Worm (Caenorhabditis elegans) whole organism, L2 larva: ENCODE results near the gene nprl-2.

Source experiments
- C34F6.9 ChIP-seq: fragments of 150-350 bp; optimal IDR thresholded peaks from 2 replicates; lab custom pipeline; 2014; ENCODE audit warnings: missing biosample characterization, missing genetic modification characterization
- F13H6.1 ChIP-seq: sonication (generic microtip); optimal IDR thresholded peaks from 2 replicates; lab custom pipeline; 2016; ENCODE audit warnings: missing genetic modification characterization, missing compliant biosample characterization
- R02D3.7 ChIP-seq: fragments of 150-350 bp; optimal IDR thresholded peaks from 2 replicates; lab custom pipeline; 2014; ENCODE audit warnings: missing biosample characterization, missing genetic modification characterization
- Y55F3AM.14 ChIP-seq: fragments of 200-800 bp; sonication (Bioruptor generic); optimal IDR thresholded peaks from 2 replicates; lab custom pipeline; 2018; ENCODE audit warnings: mild to moderate bottlenecking, missing genetic modification characterization, missing compliant biosample characterization
- ZK546.5 ChIP-seq: sonication (generic microtip); optimal IDR thresholded peaks from 2 replicates; lab custom pipeline; 2017; ENCODE audit warnings: missing biosample characterization, missing genetic modification characterization
- alr-1 ChIP-seq: fragments of 150-350 bp; optimal IDR thresholded peaks from 2 replicates; lab custom pipeline; 2014; ENCODE audit warnings: missing biosample characterization, missing genetic modification characterization
- aly-2 ChIP-seq: fragments of 150-350 bp; optimal IDR thresholded peaks from 2 replicates; lab custom pipeline; 2014; ENCODE audit warnings: missing biosample characterization, missing genetic modification characterization
- ama-1 ChIP-seq: fragments of 150-350 bp; optimal IDR thresholded peaks from 2 replicates; lab custom pipeline; 2018; ENCODE audit warnings: inconsistent platforms
- blmp-1 ChIP-seq: sonication (generic microtip); optimal IDR thresholded peaks from 2 replicates; lab custom pipeline; 2017; ENCODE audit warnings: missing genetic modification characterization, mild to moderate bottlenecking, missing compliant biosample characterization, antibody characterized with exemption, moderate library complexity; ENCODE audit not compliant: insufficient read depth
- ceh-16 ChIP-seq: fragments of 150-350 bp; optimal IDR thresholded peaks from 2 replicates; lab custom pipeline; 2014; ENCODE audit warnings: missing biosample characterization, missing genetic modification characterization
- ceh-82 ChIP-seq: fragments of 150-350 bp; optimal IDR thresholded peaks from 2 replicates; lab custom pipeline; 2014; ENCODE audit warnings: missing biosample characterization, missing genetic modification characterization
- crh-2 ChIP-seq: sonication (generic microtip); optimal IDR thresholded peaks from 2 replicates; lab custom pipeline; 2017; ENCODE audit warnings: missing biosample characterization, missing genetic modification characterization
- dmd-4 ChIP-seq: sonication (generic microtip); optimal IDR thresholded peaks from 2 replicates; lab custom pipeline; 2017; ENCODE audit warnings: missing biosample characterization, missing genetic modification characterization
- egl-27 ChIP-seq: sonication (generic microtip); optimal IDR thresholded peaks from 3 replicates; lab custom pipeline; 2017; ENCODE audit warnings: missing biosample characterization, missing genetic modification reagents, missing genetic modification characterization
- elt-1 ChIP-seq: fragments of 150-350 bp; optimal IDR thresholded peaks from 2 replicates; lab custom pipeline; 2014; ENCODE audit warnings: missing biosample characterization, missing genetic modification characterization
- elt-3 ChIP-seq: sonication (generic microtip); optimal IDR thresholded peaks from 2 replicates; lab custom pipeline; 2017; ENCODE audit warnings: missing biosample characterization, missing genetic modification characterization
- fos-1 ChIP-seq: fragments of 150-350 bp; optimal IDR thresholded peaks from 2 replicates; lab custom pipeline; 2014; ENCODE audit warnings: missing biosample characterization, missing genetic modification characterization
- gmeb-1 ChIP-seq: fragments of 150-350 bp; optimal IDR thresholded peaks from 2 replicates; lab custom pipeline; 2014; ENCODE audit warnings: missing biosample characterization, missing genetic modification characterization
- lin-11 ChIP-seq: fragments of 150-350 bp; sonication (generic microtip); optimal IDR thresholded peaks from 2 replicates; lab custom pipeline; 2014; ENCODE audit warnings: missing biosample characterization, missing genetic modification characterization, inconsistent platforms, mixed read lengths
- lin-13 ChIP-seq: fragments of 150-350 bp; optimal IDR thresholded peaks from 2 replicates; lab custom pipeline; 2014; ENCODE audit warnings: missing biosample characterization, missing genetic modification reagents, missing genetic modification characterization
- lin-39 ChIP-seq: fragments of 150-350 bp; optimal IDR thresholded peaks from 2 replicates; lab custom pipeline; 2014; ENCODE audit warnings: missing biosample characterization, missing genetic modification reagents, missing genetic modification characterization
- lsy-2 ChIP-seq, 2 experiments: fragments of 150-350 bp in 1 of 2; sonication (generic microtip) in 1 of 2; optimal IDR thresholded peaks; 2 replicates each; lab custom pipeline; 2014 to 2017; ENCODE audit warnings: missing biosample characterization in 2 of 2, missing genetic modification characterization in 2 of 2
- mab-5 ChIP-seq: fragments of 150-350 bp; optimal IDR thresholded peaks from 2 replicates; lab custom pipeline; 2014; ENCODE audit warnings: missing biosample characterization, missing genetic modification characterization
- mbf-1 ChIP-seq: sonication (generic microtip); optimal IDR thresholded peaks from 2 replicates; lab custom pipeline; 2017; ENCODE audit warnings: missing biosample characterization, missing genetic modification characterization
- mdl-1 ChIP-seq, 2 experiments: fragments of 150-350 bp in 1 of 2; sonication (generic microtip) in 1 of 2; optimal IDR thresholded peaks; 2 replicates each; lab custom pipeline; 2017; ENCODE audit warnings: missing biosample characterization in 2 of 2, missing genetic modification characterization in 2 of 2
- nhr-10 ChIP-seq: sonication (generic microtip); optimal IDR thresholded peaks from 2 replicates; lab custom pipeline; 2017; ENCODE audit warnings: missing biosample characterization, missing genetic modification characterization
- nhr-11 ChIP-seq: fragments of 150-350 bp; optimal IDR thresholded peaks from 2 replicates; lab custom pipeline; 2014; ENCODE audit warnings: missing biosample characterization, missing genetic modification characterization
- nhr-12 ChIP-seq: fragments of 150-350 bp; optimal IDR thresholded peaks from 2 replicates; lab custom pipeline; 2014; ENCODE audit warnings: missing biosample characterization, missing genetic modification characterization
- nhr-129 ChIP-seq: fragments of 150-350 bp; optimal IDR thresholded peaks from 2 replicates; lab custom pipeline; 2014; ENCODE audit warnings: missing biosample characterization, missing genetic modification characterization
- nhr-21 ChIP-seq: fragments of 150-350 bp; optimal IDR thresholded peaks from 2 replicates; lab custom pipeline; 2014; ENCODE audit warnings: missing biosample characterization, missing genetic modification characterization
- nhr-23 ChIP-seq: fragments of 150-350 bp; optimal IDR thresholded peaks from 2 replicates; lab custom pipeline; 2014; ENCODE audit warnings: missing biosample characterization, missing genetic modification reagents, missing genetic modification characterization
- nhr-237 ChIP-seq: fragments of 150-350 bp; optimal IDR thresholded peaks from 2 replicates; lab custom pipeline; 2014; ENCODE audit warnings: missing biosample characterization, missing genetic modification characterization
- nhr-25 ChIP-seq: fragments of 150-350 bp; sonication (generic microtip); optimal IDR thresholded peaks from 3 replicates; lab custom pipeline; 2014; ENCODE audit warnings: missing biosample characterization, missing genetic modification characterization
- nhr-6 ChIP-seq: fragments of 150-350 bp; optimal IDR thresholded peaks from 2 replicates; lab custom pipeline; 2014; ENCODE audit warnings: missing biosample characterization, missing genetic modification characterization
- nhr-77 ChIP-seq: fragments of 150-350 bp; optimal IDR thresholded peaks from 2 replicates; lab custom pipeline; 2014; ENCODE audit warnings: missing biosample characterization, missing genetic modification characterization
- peb-1 ChIP-seq: fragments of 150-350 bp; optimal IDR thresholded peaks from 2 replicates; lab custom pipeline; 2014; ENCODE audit warnings: missing biosample characterization, missing genetic modification characterization
- sem-4 ChIP-seq: fragments of 150-350 bp; optimal IDR thresholded peaks from 2 replicates; lab custom pipeline; 2014; ENCODE audit warnings: missing biosample characterization, missing genetic modification reagents, missing genetic modification characterization
- skn-1 ChIP-seq: sonication (generic microtip); optimal IDR thresholded peaks from 2 replicates; lab custom pipeline; 2017; ENCODE audit warnings: missing biosample characterization, missing genetic modification characterization
- sma-3 ChIP-seq: sonication (generic microtip); optimal IDR thresholded peaks from 2 replicates; lab custom pipeline; 2016; ENCODE audit warnings: missing genetic modification reagents, missing genetic modification characterization, missing compliant biosample characterization
- sma-9 ChIP-seq, 2 experiments: fragments of 150-350 bp in 1 of 2; sonication (generic microtip) in 1 of 2; optimal IDR thresholded peaks; 2 replicates each; lab custom pipeline; 2014 to 2016; ENCODE audit warnings: missing genetic modification characterization in 2 of 2, mild to moderate bottlenecking in 1 of 2, missing biosample characterization in 1 of 2, missing compliant biosample characterization in 1 of 2, missing genetic modification reagents in 1 of 2, moderate library complexity in 1 of 2
- snpc-4 ChIP-seq: fragments of 150-350 bp; optimal IDR thresholded peaks from 2 replicates; lab custom pipeline; 2014; ENCODE audit warnings: missing biosample characterization, missing genetic modification characterization
- unc-39 ChIP-seq: fragments of 150-350 bp; optimal IDR thresholded peaks from 2 replicates; lab custom pipeline; 2014; ENCODE audit warnings: missing biosample characterization, missing genetic modification characterization
- unc-55 ChIP-seq: fragments of 150-350 bp; sonication (generic microtip); optimal IDR thresholded peaks from 3 replicates; lab custom pipeline; 2014; ENCODE audit warnings: missing biosample characterization, missing genetic modification reagents, missing genetic modification characterization
- unc-62 ChIP-seq: fragments of 150-350 bp; optimal IDR thresholded peaks from 2 replicates; lab custom pipeline; 2014; ENCODE audit warnings: missing biosample characterization, missing genetic modification reagents, missing genetic modification characterization
- zag-1 ChIP-seq: fragments of 150-350 bp; optimal IDR thresholded peaks from 2 replicates; lab custom pipeline; 2014; ENCODE audit warnings: missing biosample characterization, missing genetic modification characterization
- ztf-1 ChIP-seq: fragments of 200-800 bp; sonication (Bioruptor generic); conservative IDR thresholded peaks from 2 replicates; pipeline ENCODE4 v1.3.6; 2022; ENCODE audit warnings: missing genetic modification characterization, missing compliant biosample characterization
- ztf-11 ChIP-seq: sonication (generic microtip); optimal IDR thresholded peaks from 2 replicates; lab custom pipeline; 2017; ENCODE audit warnings: missing biosample characterization, missing genetic modification characterization
- ztf-4 ChIP-seq: fragments of 150-350 bp; optimal IDR thresholded peaks from 2 replicates; lab custom pipeline; 2014; ENCODE audit warnings: missing biosample characterization, missing genetic modification characterization

The nprl-2 gene

ce11 chrIV:7575147-7575768 lies 18.6 kb downstream of the nprl-2 start, which contains the start of gene cec-4:
Gene cec-4, plus strand, starts transcription at chrIV:7575718.
- TF ChIP-seq mbf-1 (no peak), unc-55 (GFP tag; lab: Kevin White, UChicago) (peak; percentile 14)

ce11 chrIV:7578281-7578680 lies 21.7 kb downstream of the nprl-2 start, which contains the start of gene F32E10.5:
Gene F32E10.5, minus strand, starts transcription at chrIV:7578381.
- TF ChIP-seq nhr-129 (tag; lab: Kevin White, UChicago) = no peak
- no peak for TF ChIP-seq nhr-23 (tag; lab: Kevin White, UChicago)
- TF ChIP-seq egl-27 (tag; lab: Kevin White, UChicago) = no peak

- TF ChIP-seq mdl-1 (tag; optimal IDR thresholded peaks at IDR 0.05; lab: Kevin White, UChicago) = peak in 1 of 2 experiments; percentile 9
- no peak for TF ChIP-seq dmd-4
- no peak for TF ChIP-seq alr-1 (tag; lab: Kevin White, UChicago)
- TF ChIP-seq skn-1 (tag; lab: Kevin White, UChicago) = no peak
- TF ChIP-seq F13H6.1 (tag; lab: Kevin White, UChicago) = peak; percentile 84
- no peak for TF ChIP-seq unc-62 (GFP tag; lab: Kevin White, UChicago)
- TF ChIP-seq unc-55 (GFP tag; lab: Kevin White, UChicago) = peak; percentile 96
- no peak for TF ChIP-seq Y55F3AM.14 (GFP tag; lab: Kevin White, UChicago)
- peak; percentile 78 for TF ChIP-seq zag-1 (tag; lab: Kevin White, UChicago)
- TF ChIP-seq lin-39 (tag; lab: Kevin White, UChicago) = no peak
- TF ChIP-seq mbf-1 = no peak
- TF ChIP-seq sem-4 = peak; percentile 92
- peak; percentile 60 for TF ChIP-seq gmeb-1 (tag; lab: Kevin White, UChicago)
- no peak for TF ChIP-seq ceh-16 (tag; lab: Kevin White, UChicago)
- peak; percentile 31 for TF ChIP-seq sma-9 (GFP tag; optimal IDR thresholded peaks at IDR 0.05; lab: Kevin White, UChicago)
- TF ChIP-seq sma-9 (tag; optimal IDR thresholded peaks at IDR 0.05; lab: Kevin White, UChicago) = no peak
- no peak for TF ChIP-seq ZK546.5 (tag; lab: Kevin White, UChicago)
- peak; percentile 56 to 86 for TF ChIP-seq lsy-2 (tag; optimal IDR thresholded peaks at IDR 0.05; lab: Kevin White, UChicago)
- TF ChIP-seq nhr-11 (tag; lab: Kevin White, UChicago) = no peak
- TF ChIP-seq unc-39 (tag; lab: Kevin White, UChicago) = no peak
- TF ChIP-seq elt-3 (tag; lab: Kevin White, UChicago) = no peak
- no peak for TF ChIP-seq R02D3.7 (tag; lab: Kevin White, UChicago)
- peak; percentile 53 for TF ChIP-seq snpc-4 (tag; lab: Kevin White, UChicago)
- TF ChIP-seq nhr-12 (tag; lab: Kevin White, UChicago) = no peak
- TF ChIP-seq blmp-1 (tag; lab: Kevin White, UChicago) = peak; percentile 33
- TF ChIP-seq crh-2 (tag; lab: Kevin White, UChicago) = peak; percentile 86
- TF ChIP-seq egl-27 (tag; lab: Kevin White, UChicago) = peak; percentile 13
- no peak for TF ChIP-seq peb-1 (tag; lab: Kevin White, UChicago)
- TF ChIP-seq lin-13 (GFP tag; lab: Kevin White, UChicago) = peak; percentile 90
- peak; percentile 13 for TF ChIP-seq ztf-4 (tag; lab: Kevin White, UChicago)
- TF ChIP-seq ztf-1 (GFP tag; lab: Robert Waterston, UW) = no peak
- TF ChIP-seq aly-2 (tag; lab: Kevin White, UChicago) = no peak
- no peak for TF ChIP-seq ztf-11 (tag; lab: Kevin White, UChicago)
- TF ChIP-seq nhr-77 = no peak
- TF ChIP-seq C34F6.9 = peak; percentile 91
- peak; percentile 48 for TF ChIP-seq nhr-6 (tag; lab: Kevin White, UChicago)
- TF ChIP-seq ama-1 = no peak
- peak; percentile 9 for TF ChIP-seq ceh-82 (tag; lab: Kevin White, UChicago)
- TF ChIP-seq nhr-237 (tag; lab: Kevin White, UChicago) = no peak
- TF ChIP-seq nhr-23 (tag; lab: Kevin White, UChicago) = no peak
- no peak for TF ChIP-seq elt-1
- peak; percentile 79 for TF ChIP-seq nhr-25 (tag; lab: Kevin White, UChicago)
- TF ChIP-seq sma-3 (GFP tag; lab: Kevin White, UChicago) = peak; percentile 57
- TF ChIP-seq nhr-21 (tag; lab: Kevin White, UChicago) = peak; percentile 43
- peak; percentile 85 for TF ChIP-seq nhr-129 (tag; lab: Kevin White, UChicago)
- TF ChIP-seq fos-1 = peak; percentile 77
- peak; percentile 42 for TF ChIP-seq mab-5 (tag; lab: Kevin White, UChicago)
- no peak for TF ChIP-seq nhr-10 (tag; lab: Kevin White, UChicago)
- TF ChIP-seq lin-11 (tag; lab: Kevin White, UChicago) = peak; percentile 70
- TF ChIP-seq, all 48 proteins: peak for 24
These were observed 23.5 kb downstream of the nprl-2 start, which contains the start of the genes cec-5 and nol-10 for ce11 chrIV:7580062-7580614. Gene cec-5, minus strand, starts transcription at chrIV:7580112. Gene nol-10, plus strand, starts transcription at chrIV:7580597.
